Worm (Caenorhabditis elegans) whole organism, L3 larva: ENCODE data around the gene mdt-9.
A peak's percentile ranks its signal among the peaks of the same experiment; 100 is the strongest.

Experiments
- R02D3.7 ChIP-seq: fragments of 150-350 bp; optimal IDR thresholded peaks from 2 replicates; lab custom pipeline; 2014; ENCODE audit warnings: missing biosample characterization, missing genetic modification characterization
- ZK546.5 ChIP-seq: sonication (generic microtip); optimal IDR thresholded peaks from 2 replicates; lab custom pipeline; 2017; ENCODE audit warnings: missing biosample characterization, missing genetic modification characterization
- aly-2 ChIP-seq: fragments of 150-350 bp; optimal IDR thresholded peaks from 2 replicates; lab custom pipeline; 2014; ENCODE audit warnings: missing biosample characterization, missing genetic modification characterization
- ama-1 ChIP-seq: fragments of 150-350 bp; optimal IDR thresholded peaks from 2 replicates; lab custom pipeline; 2018
- ceh-16 ChIP-seq: sonication (generic microtip); optimal IDR thresholded peaks from 2 replicates; lab custom pipeline; 2017; ENCODE audit warnings: missing biosample characterization, missing genetic modification characterization
- ceh-28 ChIP-seq: fragments of 150-350 bp; optimal IDR thresholded peaks from 2 replicates; lab custom pipeline; 2014; ENCODE audit warnings: missing biosample characterization, missing genetic modification reagents, missing genetic modification characterization
- ceh-82 ChIP-seq: fragments of 150-350 bp; optimal IDR thresholded peaks from 2 replicates; lab custom pipeline; 2014; ENCODE audit warnings: missing biosample characterization, missing genetic modification characterization
- daf-12 ChIP-seq: fragments of 150-350 bp; optimal IDR thresholded peaks from 2 replicates; lab custom pipeline; 2014; ENCODE audit warnings: missing biosample characterization, missing genetic modification reagents, missing genetic modification characterization
- egl-27 ChIP-seq: sonication (generic microtip); optimal IDR thresholded peaks from 4 replicates; lab custom pipeline; 2017; ENCODE audit warnings: missing biosample characterization, missing genetic modification reagents, missing genetic modification characterization
- egl-5 ChIP-seq: fragments of 150-350 bp; optimal IDR thresholded peaks from 2 replicates; lab custom pipeline; 2017; ENCODE audit warnings: missing biosample characterization, missing genetic modification reagents, missing genetic modification characterization, inconsistent platforms
- elt-1 ChIP-seq: fragments of 150-350 bp; optimal IDR thresholded peaks from 2 replicates; lab custom pipeline; 2014; ENCODE audit warnings: missing biosample characterization, missing genetic modification characterization
- elt-2 ChIP-seq: sonication (generic microtip); optimal IDR thresholded peaks from 2 replicates; lab custom pipeline; 2016; ENCODE audit warnings: missing genetic modification reagents, mild to moderate bottlenecking, missing genetic modification characterization, missing compliant biosample characterization
- elt-3 ChIP-seq, 3 experiments: fragments of 150-350 bp in 1 of 3; sonication (generic microtip) in 2 of 3; optimal IDR thresholded peaks; 2 replicates in 2 of 3; 4 replicates in 1 of 3; lab custom pipeline; 2014 to 2017; ENCODE audit warnings: missing biosample characterization in 3 of 3, missing genetic modification characterization in 3 of 3
- eor-1 ChIP-seq, 2 experiments: fragments of 150-350 bp; optimal IDR thresholded peaks; 2 replicates each; lab custom pipeline; 2014 to 2018; ENCODE audit warnings: missing biosample characterization in 2 of 2, missing genetic modification characterization in 2 of 2
- fkh-10 ChIP-seq: sonication (generic microtip); optimal IDR thresholded peaks from 2 replicates; lab custom pipeline; 2017; ENCODE audit warnings: missing biosample characterization, missing genetic modification reagents, missing genetic modification characterization
- fkh-2 ChIP-seq: fragments of 150-350 bp; optimal IDR thresholded peaks from 2 replicates; lab custom pipeline; 2014; ENCODE audit warnings: missing biosample characterization, missing genetic modification reagents, missing genetic modification characterization
- fos-1 ChIP-seq: fragments of 150-350 bp; optimal IDR thresholded peaks from 2 replicates; lab custom pipeline; 2014; ENCODE audit warnings: missing biosample characterization, missing genetic modification characterization
- hmg-11 ChIP-seq: sonication (generic microtip); optimal IDR thresholded peaks from 2 replicates; lab custom pipeline; 2016; ENCODE audit warnings: missing genetic modification characterization, missing compliant biosample characterization
- jun-1 ChIP-seq: fragments of 150-350 bp; optimal IDR thresholded peaks from 2 replicates; lab custom pipeline; 2014; ENCODE audit warnings: missing biosample characterization, missing genetic modification reagents, missing genetic modification characterization
- lin-15B ChIP-seq: fragments of 150-350 bp; optimal IDR thresholded peaks from 2 replicates; lab custom pipeline; 2014; ENCODE audit warnings: missing biosample characterization, missing genetic modification characterization
- lin-39 ChIP-seq: fragments of 150-350 bp; optimal IDR thresholded peaks from 2 replicates; lab custom pipeline; 2018; ENCODE audit warnings: missing biosample characterization, missing genetic modification reagents, missing genetic modification characterization
- lsy-12 ChIP-seq: sonication (generic microtip); optimal IDR thresholded peaks from 2 replicates; lab custom pipeline; 2016; ENCODE audit warnings: mild to moderate bottlenecking, missing genetic modification characterization, missing compliant biosample characterization
- mdl-1 ChIP-seq: fragments of 150-350 bp; optimal IDR thresholded peaks from 2 replicates; lab custom pipeline; 2014; ENCODE audit warnings: missing biosample characterization, missing genetic modification characterization
- mml-1 ChIP-seq: fragments of 150-350 bp; sonication (generic microtip); optimal IDR thresholded peaks from 3 replicates; lab custom pipeline; 2014; ENCODE audit warnings: missing biosample characterization, missing genetic modification characterization
- nfya-1 ChIP-seq: sonication (generic microtip); optimal IDR thresholded peaks from 2 replicates; lab custom pipeline; 2017; ENCODE audit warnings: missing genetic modification characterization, mild to moderate bottlenecking, missing compliant biosample characterization, antibody characterized with exemption, moderate library complexity; ENCODE audit not compliant: insufficient read depth
- nhr-11 ChIP-seq: fragments of 150-350 bp; optimal IDR thresholded peaks from 2 replicates; lab custom pipeline; 2014; ENCODE audit warnings: missing biosample characterization, missing genetic modification characterization
- nhr-23 ChIP-seq: fragments of 150-350 bp; optimal IDR thresholded peaks from 2 replicates; lab custom pipeline; 2014; ENCODE audit warnings: missing biosample characterization, missing genetic modification reagents, missing genetic modification characterization
- nhr-237 ChIP-seq: fragments of 150-350 bp; optimal IDR thresholded peaks from 2 replicates; lab custom pipeline; 2014; ENCODE audit warnings: missing biosample characterization, missing genetic modification characterization
- nhr-25 ChIP-seq: sonication (generic microtip); optimal IDR thresholded peaks from 2 replicates; lab custom pipeline; 2017; ENCODE audit warnings: missing biosample characterization, missing genetic modification characterization
- nhr-43 ChIP-seq: sonication (generic microtip); optimal IDR thresholded peaks from 2 replicates; lab custom pipeline; 2016; ENCODE audit warnings: mild to moderate bottlenecking, missing genetic modification characterization, missing compliant biosample characterization; ENCODE audit not compliant: poor library complexity, severe bottlenecking
- nhr-76 ChIP-seq: fragments of 150-350 bp; sonication (generic microtip); optimal IDR thresholded peaks from 5 replicates; lab custom pipeline; 2014; ENCODE audit warnings: missing biosample characterization, missing genetic modification characterization
- nhr-77 ChIP-seq: fragments of 150-350 bp; optimal IDR thresholded peaks from 2 replicates; lab custom pipeline; 2014; ENCODE audit warnings: missing biosample characterization, missing genetic modification characterization
- pha-4 ChIP-seq: fragments of 150-350 bp; optimal IDR thresholded peaks from 2 replicates; lab custom pipeline; 2014; ENCODE audit warnings: missing biosample characterization, missing genetic modification reagents, missing genetic modification characterization
- pqm-1 ChIP-seq: fragments of 150-350 bp; optimal IDR thresholded peaks from 2 replicates; lab custom pipeline; 2017; ENCODE audit warnings: missing biosample characterization, missing genetic modification characterization, inconsistent platforms
- sea-2 ChIP-seq: fragments of 150-350 bp; sonication (generic microtip); optimal IDR thresholded peaks from 4 replicates; lab custom pipeline; 2014; ENCODE audit warnings: missing biosample characterization, missing genetic modification reagents, missing genetic modification characterization
- skn-1 ChIP-seq: fragments of 150-350 bp; optimal IDR thresholded peaks from 2 replicates; lab custom pipeline; 2014; ENCODE audit warnings: missing biosample characterization, missing genetic modification characterization
- snpc-4 ChIP-seq: fragments of 150-350 bp; optimal IDR thresholded peaks from 2 replicates; lab custom pipeline; 2014; ENCODE audit warnings: missing biosample characterization, missing genetic modification characterization
- unc-39 ChIP-seq: sonication (generic microtip); optimal IDR thresholded peaks from 4 replicates; lab custom pipeline; 2017; ENCODE audit warnings: missing biosample characterization, missing genetic modification characterization
- unc-62 ChIP-seq: fragments of 150-350 bp; sonication (generic microtip); optimal IDR thresholded peaks from 4 replicates; lab custom pipeline; 2014; ENCODE audit warnings: missing biosample characterization, missing genetic modification reagents, missing genetic modification characterization
- zag-1 ChIP-seq: fragments of 150-350 bp; optimal IDR thresholded peaks from 2 replicates; lab custom pipeline; 2014; ENCODE audit warnings: missing biosample characterization, missing genetic modification characterization
- ztf-4 ChIP-seq: fragments of 150-350 bp; optimal IDR thresholded peaks from 2 replicates; lab custom pipeline; 2014; ENCODE audit warnings: missing biosample characterization, missing genetic modification characterization

mdt-9 gene

ce11 chrIV:13386043-13386442 is at the start of gene mdt-9, which contains the start of the genes Y62E10A.20 and Y62E10A.23:
Gene mdt-9 (plus strand): TSS chrIV:13386380.
Gene Y62E10A.20 (minus strand): TSS chrIV:13386091.
Gene Y62E10A.23 (plus strand): TSS chrIV:13386324.
- TF ChIP-seq jun-1 (tag; lab: Kevin White, UChicago) (no peak), ama-1 (peak; percentile 9), eor-1 (tag; optimal IDR thresholded peaks at IDR 0.05; lab: Kevin White, UChicago) (no peak), lin-39 (tag; lab: Kevin White, UChicago) (peak; percentile 70), nhr-77 (tag; lab: Kevin White, UChicago) (no peak), skn-1 (tag; lab: Kevin White, UChicago) (peak; percentile 32), pqm-1 (peak; percentile 9), sea-2 (GFP tag; lab: Kevin White, UChicago) (no peak), fos-1 (tag; lab: Kevin White, UChicago) (no peak), hmg-11 (tag; lab: Kevin White, UChicago) (peak; percentile 66), R02D3.7 (peak; percentile 53), ztf-4 (no peak), mdl-1 (tag; lab: Kevin White, UChicago) (no peak), nhr-11 (tag; lab: Kevin White, UChicago) (no peak), nfya-1 (peak; percentile 82), snpc-4 (tag; lab: Kevin White, UChicago) (peak; percentile 11), ceh-28 (tag; lab: Kevin White, UChicago) (peak; percentile 54), unc-62 (GFP tag; lab: Kevin White, UChicago) (no peak), mml-1 (tag; lab: Kevin White, UChicago) (no peak), egl-5 (peak; percentile 95), elt-3 (tag; optimal IDR thresholded peaks at IDR 0.05; lab: Kevin White, UChicago) (no peak), elt-2 (tag; lab: Kevin White, UChicago) (peak; percentile 28), nhr-43 (tag; lab: Kevin White, UChicago) (peak; percentile 43), nhr-237 (tag; lab: Kevin White, UChicago) (no peak), ZK546.5 (tag; lab: Kevin White, UChicago) (no peak), nhr-25 (tag; lab: Kevin White, UChicago) (peak; percentile 72), ceh-16 (no peak), lsy-12 (tag; lab: Kevin White, UChicago) (no peak), lin-15B (tag; lab: Kevin White, UChicago) (peak; percentile 92), daf-12 (tag; lab: Kevin White, UChicago) (no peak), zag-1 (tag; lab: Kevin White, UChicago) (no peak), nhr-23 (peak; percentile 81), nhr-76 (tag; lab: Kevin White, UChicago) (no peak), ceh-82 (tag; lab: Kevin White, UChicago) (no peak), unc-39 (no peak), pha-4 (tag; lab: Kevin White, UChicago) (peak; percentile 87), fkh-10 (peak; percentile 14)

- no peak for TF ChIP-seq mml-1 (tag; lab: Kevin White, UChicago)
- TF ChIP-seq nhr-76 (tag; lab: Kevin White, UChicago): no peak
- no peak for TF ChIP-seq skn-1 (tag; lab: Kevin White, UChicago)
- no peak for TF ChIP-seq nhr-43 (tag; lab: Kevin White, UChicago)
- TF ChIP-seq egl-27 (tag; lab: Kevin White, UChicago): no peak
- no peak for TF ChIP-seq nhr-25 (tag; lab: Kevin White, UChicago)
- TF ChIP-seq fkh-2 (tag; lab: Kevin White, UChicago): no peak
- TF ChIP-seq R02D3.7: no peak
- TF ChIP-seq pha-4 (tag; lab: Kevin White, UChicago): no peak
- TF ChIP-seq mdl-1 (tag; lab: Kevin White, UChicago): no peak
- TF ChIP-seq pqm-1: no peak
- TF ChIP-seq lin-39 (tag; lab: Kevin White, UChicago): no peak
- no peak for TF ChIP-seq fos-1 (tag; lab: Kevin White, UChicago)
- TF ChIP-seq unc-39: no peak
- no peak for TF ChIP-seq aly-2 (tag; lab: Kevin White, UChicago)
- no peak for TF ChIP-seq lin-15B (tag; lab: Kevin White, UChicago)
- no peak for TF ChIP-seq elt-1
Measured at ce11 chrIV:13342555-13342954, 43.6 kb upstream of the mdt-9 start, which contains the start of gene W02A2.5. Gene W02A2.5 (plus strand): TSS chrIV:13342855.
